ENCODE assay signal across 6 fruit fly cellular contexts in the genomic region with DNA sequence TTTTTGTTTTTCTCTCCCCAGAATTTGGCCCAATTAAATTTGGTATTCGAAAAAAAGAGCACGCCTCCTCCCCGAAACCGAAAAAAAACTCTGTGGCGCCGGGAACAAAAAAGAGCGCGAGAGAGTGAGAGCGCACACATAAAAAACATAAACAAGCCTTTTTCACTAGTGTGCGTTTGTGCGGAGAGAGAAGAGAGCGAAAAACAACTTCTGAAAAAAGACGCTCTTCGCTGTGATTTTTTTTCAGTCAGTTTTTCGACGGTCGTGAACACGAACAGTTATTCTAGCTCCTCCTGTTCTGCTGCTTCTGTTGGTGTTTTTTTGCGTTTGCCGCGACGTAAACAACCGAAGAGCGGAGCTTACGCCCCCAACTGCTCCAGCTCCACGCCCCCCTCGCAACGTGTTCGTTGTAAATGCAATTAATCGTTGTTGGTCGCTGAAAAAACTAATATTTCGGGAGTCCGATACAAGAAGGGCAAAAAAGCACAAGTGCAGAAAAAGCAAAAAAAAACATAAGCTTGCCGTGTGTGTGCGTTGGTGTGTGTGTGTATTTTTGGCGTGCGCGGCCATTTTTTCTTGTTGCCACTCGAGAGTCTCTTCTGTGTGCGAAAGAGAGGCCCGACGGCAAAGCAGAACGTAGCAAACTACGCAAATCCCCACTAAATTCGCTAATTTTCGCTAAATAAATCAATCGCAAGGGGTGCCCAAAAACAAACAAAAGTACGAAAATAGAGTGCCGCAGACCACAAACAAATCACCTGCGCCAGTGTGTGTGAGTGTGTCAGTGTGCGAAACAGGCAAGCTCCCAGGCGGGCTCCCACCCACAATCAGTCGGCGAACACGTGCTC.
TF ChIP-seq lines count a peak whose summit lies in the region.

TSS of gene sqz (plus strand) at position 240 of the 848 bp plus-strand sequence.

- TF ChIP-seq CTCF in whole organism, embryonic (GFP tag; optimal IDR thresholded peaks at IDR 0.05; lab: Kevin White, UChicago): no peak

TF ChIP-seq in whole organism, 6 proteins besides CTCF, POLR2A, EP300 and RAD21:
- TF ChIP-seq Dll (optimal IDR thresholded peaks at IDR 0.05; lab: Kevin White, UChicago) (peak; percentile 93), EcR (GFP tag; optimal IDR thresholded peaks at IDR 0.05; lab: Kevin White, UChicago) (no peak)

TF ChIP-seq in whole organism, adult, 20 proteins besides CTCF, POLR2A, EP300 and RAD21:
- no peak for TF ChIP-seq CG5204 (GFP tag; optimal IDR thresholded peaks at IDR 0.05; lab: Kevin White, UChicago)
- TF ChIP-seq CG7045 (GFP tag; optimal IDR thresholded peaks at IDR 0.05; lab: Kevin White, UChicago): peak; percentile 56
- TF ChIP-seq CG7101 (tag; optimal IDR thresholded peaks at IDR 0.05; lab: Kevin White, UChicago): no peak
- TF ChIP-seq CG12768 (GFP tag; optimal IDR thresholded peaks at IDR 0.05; lab: Kevin White, UChicago): no peak
- no peak for TF ChIP-seq ovo (GFP tag; optimal IDR thresholded peaks at IDR 0.05; lab: Kevin White, UChicago)
- TF ChIP-seq CG11617 (GFP tag; optimal IDR thresholded peaks at IDR 0.05; lab: Kevin White, UChicago): peak; percentile 75
- peak; percentile 89 for TF ChIP-seq tj (GFP tag; optimal IDR thresholded peaks at IDR 0.05; lab: Kevin White, UChicago)
- TF ChIP-seq Mnt (GFP tag; optimal IDR thresholded peaks at IDR 0.05; lab: Kevin White, UChicago): peak; percentile 45
- peak; percentile 44 for TF ChIP-seq pad (GFP tag; optimal IDR thresholded peaks at IDR 0.05; lab: Kevin White, UChicago)
- peak; percentile 30 for TF ChIP-seq toe (GFP tag; optimal IDR thresholded peaks at IDR 0.05; lab: Kevin White, UChicago)
- no peak for TF ChIP-seq CG33017 (tag; optimal IDR thresholded peaks at IDR 0.05; lab: Kevin White, UChicago)
- no peak for TF ChIP-seq Clk (GFP tag; optimal IDR thresholded peaks at IDR 0.05; lab: Kevin White, UChicago)
- TF ChIP-seq Hr96 (GFP tag; optimal IDR thresholded peaks at IDR 0.05; lab: Kevin White, UChicago): peak; percentile 41
- TF ChIP-seq Crg-1 (GFP tag; optimal IDR thresholded peaks at IDR 0.05; lab: Kevin White, UChicago): no peak
- no peak for TF ChIP-seq kay (GFP tag; lab: Kevin White, UChicago; ENCODE audit: borderline replicate concordance)
- TF ChIP-seq cic (GFP tag; optimal IDR thresholded peaks at IDR 0.05; lab: Kevin White, UChicago): peak; percentile 8

TF ChIP-seq in whole organism, embryonic, 481 proteins besides CTCF, POLR2A, EP300 and RAD21 (continues in another document):
- TF ChIP-seq nerfin-2 (GFP tag; IDR thresholded peaks at IDR 0.05; lab: Robert Waterston, UW; ENCODE audit: partially characterized antibody): no peak
- no peak for TF ChIP-seq chn (GFP tag; optimal IDR thresholded peaks at IDR 0.05; lab: Kevin White, UChicago)
- peak; percentile 24 for TF ChIP-seq mirr (GFP tag; optimal IDR thresholded peaks at IDR 0.05; lab: Kevin White, UChicago)
- no peak for TF ChIP-seq slp2 (GFP tag; optimal IDR thresholded peaks at IDR 0.05; lab: Kevin White, UChicago)
- no peak for TF ChIP-seq CG1602 (GFP tag; optimal IDR thresholded peaks at IDR 0.05; lab: Kevin White, UChicago)
- no peak; the same call in 1 of the 2 replicates for TF ChIP-seq seq (GFP tag; IDR thresholded peaks at IDR 0.05; lab: Robert Waterston, UW)
- peak; percentile 36; the same call in 1 of the 2 replicates for TF ChIP-seq E2f2 (GFP tag; IDR thresholded peaks at IDR 0.05; lab: Robert Waterston, UW)
- TF ChIP-seq CG12299 (tag; optimal IDR thresholded peaks at IDR 0.05; lab: Kevin White, UChicago): no peak
- TF ChIP-seq CG12155 (GFP tag; optimal IDR thresholded peaks at IDR 0.05; lab: Kevin White, UChicago): no peak
- no peak for TF ChIP-seq btn (GFP tag; optimal IDR thresholded peaks at IDR 0.05; lab: Kevin White, UChicago)
- TF ChIP-seq CG6765 (GFP tag; optimal IDR thresholded peaks at IDR 0.05; lab: Kevin White, UChicago): no peak
- peak; percentile 77 for TF ChIP-seq chm (GFP tag; IDR thresholded peaks at IDR 0.05; lab: Robert Waterston, UW)
- TF ChIP-seq Abd-B (GFP tag; optimal IDR thresholded peaks at IDR 0.05; lab: Kevin White, UChicago): no peak
- no peak for TF ChIP-seq tio (GFP tag; optimal IDR thresholded peaks at IDR 0.05; lab: Kevin White, UChicago)
- no peak for TF ChIP-seq CG4282 (GFP tag; optimal IDR thresholded peaks at IDR 0.05; lab: Kevin White, UChicago)
- TF ChIP-seq sisA (GFP tag; IDR thresholded peaks at IDR 0.05; lab: Robert Waterston, UW): no peak

TF ChIP-seq in whole organism, prepupa, 60 proteins besides CTCF, POLR2A, EP300 and RAD21 (continues in another document):
- TF ChIP-seq salr (GFP tag; optimal IDR thresholded peaks at IDR 0.05; lab: Kevin White, UChicago) (peak; percentile 30 to 58), fd59A (GFP tag; optimal IDR thresholded peaks at IDR 0.05; lab: Kevin White, UChicago) (peak; percentile 52), Eip75B (GFP tag; optimal IDR thresholded peaks at IDR 0.05; lab: Kevin White, UChicago) (peak; percentile 72), topi (GFP tag; optimal IDR thresholded peaks at IDR 0.05; lab: Kevin White, UChicago) (peak; percentile 56), Sox102F (GFP tag; optimal IDR thresholded peaks at IDR 0.05; lab: Kevin White, UChicago) (peak; percentile 71), Eip93F (GFP tag; optimal IDR thresholded peaks at IDR 0.05; lab: Kevin White, UChicago) (peak; percentile 53), CG8319 (GFP tag; optimal IDR thresholded peaks at IDR 0.05; lab: Kevin White, UChicago) (no peak), CG6276 (GFP tag; optimal IDR thresholded peaks at IDR 0.05; lab: Kevin White, UChicago) (peak; percentile 86), OdsH (GFP tag; optimal IDR thresholded peaks at IDR 0.05; lab: Kevin White, UChicago) (peak; percentile 30), CG6854 (GFP tag; optimal IDR thresholded peaks at IDR 0.05; lab: Kevin White, UChicago) (peak; percentile 87), CG1621 (tag; optimal IDR thresholded peaks at IDR 0.05; lab: Kevin White, UChicago) (peak; percentile 74), CG8632 (GFP tag; optimal IDR thresholded peaks at IDR 0.05; lab: Kevin White, UChicago) (peak; percentile 66), cyc (GFP tag; optimal IDR thresholded peaks at IDR 0.05; lab: Kevin White, UChicago) (no peak), dsx (GFP tag; optimal IDR thresholded peaks at IDR 0.05; lab: Kevin White, UChicago; ENCODE audit: poor library complexity, severe bottlenecking) (peak; percentile 84), dac (GFP tag; optimal IDR thresholded peaks at IDR 0.05; lab: Kevin White, UChicago) (peak; percentile 44), Hr38 (GFP tag; optimal IDR thresholded peaks at IDR 0.05; lab: Kevin White, UChicago) (no peak)

TF ChIP-seq in whole organism, pupa, 21 proteins besides CTCF, POLR2A, EP300 and RAD21 (continues in another document):
- TF ChIP-seq CG15710 (tag; optimal IDR thresholded peaks at IDR 0.05; lab: Kevin White, UChicago): peak; percentile 75
- peak; percentile 75 for TF ChIP-seq Snoo (tag; optimal IDR thresholded peaks at IDR 0.05; lab: Kevin White, UChicago)
- TF ChIP-seq Ets98B (GFP tag; IDR thresholded peaks at IDR 0.05; lab: Robert Waterston, UW): peak; percentile 85
- TF ChIP-seq CG14655 (GFP tag; optimal IDR thresholded peaks at IDR 0.05; lab: Kevin White, UChicago): peak; percentile 83
- TF ChIP-seq CG8159 (tag; optimal IDR thresholded peaks at IDR 0.05; lab: Kevin White, UChicago): peak; percentile 72
- TF ChIP-seq CG4496 (GFP tag; IDR thresholded peaks at IDR 0.05; lab: Robert Waterston, UW): peak; percentile 84
- no peak for TF ChIP-seq CG10348 (GFP tag; IDR thresholded peaks at IDR 0.05; lab: Robert Waterston, UW)
- peak; percentile 42 for TF ChIP-seq CG17806 (tag; optimal IDR thresholded peaks at IDR 0.05; lab: Kevin White, UChicago)
- peak; percentile 95 for TF ChIP-seq gl (tag; optimal IDR thresholded peaks at IDR 0.05; lab: Kevin White, UChicago)
- peak; percentile 62 for TF ChIP-seq Pif1A (GFP tag; optimal IDR thresholded peaks at IDR 0.05; lab: Kevin White, UChicago)
- peak; percentile 63 for TF ChIP-seq EcR (GFP tag; optimal IDR thresholded peaks at IDR 0.05; lab: Kevin White, UChicago)
- TF ChIP-seq CG13204 (GFP tag; optimal IDR thresholded peaks at IDR 0.05; lab: Kevin White, UChicago): peak; percentile 75
- peak; percentile 17; the same call in 1 of the 2 replicates for TF ChIP-seq rn (GFP tag; IDR thresholded peaks at IDR 0.05; lab: Robert Waterston, UW)
- peak; percentile 44 for TF ChIP-seq CG9948 (tag; optimal IDR thresholded peaks at IDR 0.05; lab: Kevin White, UChicago)
- peak; percentile 79 for TF ChIP-seq fd96Ca (GFP tag; IDR thresholded peaks at IDR 0.05; lab: Robert Waterston, UW)
- TF ChIP-seq D1 (tag; optimal IDR thresholded peaks at IDR 0.05; lab: Kevin White, UChicago): peak; percentile 12
- TF ChIP-seq Pif1B (GFP tag; optimal IDR thresholded peaks at IDR 0.05; lab: Kevin White, UChicago): peak; percentile 75
- TF ChIP-seq CG8301 (tag; optimal IDR thresholded peaks at IDR 0.05; lab: Kevin White, UChicago): peak; percentile 73

TF ChIP-seq in whole organism, wandering third instar larva, 38 proteins besides CTCF, POLR2A, EP300 and RAD21 (continues in another document):
- peak in 1 of 2 experiments; percentile 6 for TF ChIP-seq foxo (GFP tag; optimal IDR thresholded peaks at IDR 0.05; lab: Kevin White, UChicago)
- TF ChIP-seq dl (GFP tag; optimal IDR thresholded peaks at IDR 0.05; lab: Kevin White, UChicago; ENCODE audit: insufficient read depth in 1 of 2, partially characterized antibody in 2 of 2): peak; percentile 69 to 91
- no peak for TF ChIP-seq sv (GFP tag; optimal IDR thresholded peaks at IDR 0.05; lab: Kevin White, UChicago)
- no peak for TF ChIP-seq jim (GFP tag; optimal IDR thresholded peaks at IDR 0.05; lab: Kevin White, UChicago)
- TF ChIP-seq OdsH (GFP tag; optimal IDR thresholded peaks at IDR 0.05; lab: Kevin White, UChicago): peak; percentile 56
- no peak for TF ChIP-seq rgr (GFP tag; optimal IDR thresholded peaks at IDR 0.05; lab: Kevin White, UChicago)
- TF ChIP-seq HLH106 (tag; optimal IDR thresholded peaks at IDR 0.05; lab: Kevin White, UChicago): peak; percentile 21
- no peak for TF ChIP-seq CG9705 (GFP tag; optimal IDR thresholded peaks at IDR 0.05; lab: Kevin White, UChicago)
- no peak for TF ChIP-seq Jra (GFP tag; optimal IDR thresholded peaks at IDR 0.05; lab: Kevin White, UChicago)
- no peak for TF ChIP-seq Dfd (GFP tag; optimal IDR thresholded peaks at IDR 0.05; lab: Kevin White, UChicago)
- TF ChIP-seq psq (GFP tag; optimal IDR thresholded peaks at IDR 0.05; lab: Kevin White, UChicago): peak; percentile 77
- TF ChIP-seq sage (GFP tag; optimal IDR thresholded peaks at IDR 0.05; lab: Kevin White, UChicago): peak; percentile 74
- peak; percentile 72 for TF ChIP-seq lola (GFP tag; optimal IDR thresholded peaks at IDR 0.05; lab: Kevin White, UChicago)
- TF ChIP-seq fru (GFP tag; optimal IDR thresholded peaks at IDR 0.05; lab: Kevin White, UChicago): peak; percentile 46
- no peak for TF ChIP-seq pan (optimal IDR thresholded peaks at IDR 0.05; lab: Kevin White, UChicago)
- peak; percentile 84 for TF ChIP-seq Rel (GFP tag; optimal IDR thresholded peaks at IDR 0.05; lab: Kevin White, UChicago)
- peak; percentile 49 for TF ChIP-seq Rel (tag; optimal IDR thresholded peaks at IDR 0.05; lab: Kevin White, UChicago)
- peak; percentile 42 for TF ChIP-seq brk (GFP tag; optimal IDR thresholded peaks at IDR 0.05; lab: Kevin White, UChicago)
- no peak for TF ChIP-seq GATAd (GFP tag; optimal IDR thresholded peaks at IDR 0.05; lab: Kevin White, UChicago)
